Worm (Caenorhabditis elegans) whole organism, mixed stage, embryonic: ENCODE data around the gene gldi-4.

Source experiments
- ces-1 ChIP-seq: fragments of 150-350 bp; optimal IDR thresholded peaks from 2 replicates; lab custom pipeline; 2014; ENCODE audit warnings: missing biosample characterization, missing genetic modification reagents, missing genetic modification characterization
- cnd-1 ChIP-seq: fragments of 200-800 bp; sonication (Bioruptor generic); optimal IDR thresholded peaks from 2 replicates; lab custom pipeline; 2018; ENCODE audit warnings: mild to moderate bottlenecking, missing genetic modification characterization, missing compliant biosample characterization
- elt-3 ChIP-seq: fragments of 150-350 bp; optimal IDR thresholded peaks from 2 replicates; lab custom pipeline; 2014; ENCODE audit warnings: missing biosample characterization, missing genetic modification characterization
- lin-13 ChIP-seq: fragments of 150-350 bp; optimal IDR thresholded peaks from 2 replicates; lab custom pipeline; 2014; ENCODE audit warnings: missing biosample characterization, missing genetic modification characterization
- lsy-2 ChIP-seq: fragments of 150-350 bp; optimal IDR thresholded peaks from 2 replicates; lab custom pipeline; 2014; ENCODE audit warnings: missing biosample characterization, missing genetic modification characterization
- nhr-28 ChIP-seq: fragments of 150-350 bp; optimal IDR thresholded peaks from 2 replicates; lab custom pipeline; 2014; ENCODE audit warnings: missing biosample characterization, missing genetic modification characterization
- pha-4 ChIP-seq: fragments of 150-350 bp; optimal IDR thresholded peaks from 2 replicates; lab custom pipeline; 2018; ENCODE audit warnings: missing biosample characterization, missing genetic modification reagents, missing genetic modification characterization
- snpc-4 ChIP-seq: fragments of 150-350 bp; optimal IDR thresholded peaks from 2 replicates; lab custom pipeline; 2014; ENCODE audit warnings: missing biosample characterization, missing genetic modification characterization
- unc-62 ChIP-seq: fragments of 150-350 bp; optimal IDR thresholded peaks from 2 replicates; lab custom pipeline; 2014; ENCODE audit warnings: missing biosample characterization, missing genetic modification reagents, missing genetic modification characterization

DNA sequence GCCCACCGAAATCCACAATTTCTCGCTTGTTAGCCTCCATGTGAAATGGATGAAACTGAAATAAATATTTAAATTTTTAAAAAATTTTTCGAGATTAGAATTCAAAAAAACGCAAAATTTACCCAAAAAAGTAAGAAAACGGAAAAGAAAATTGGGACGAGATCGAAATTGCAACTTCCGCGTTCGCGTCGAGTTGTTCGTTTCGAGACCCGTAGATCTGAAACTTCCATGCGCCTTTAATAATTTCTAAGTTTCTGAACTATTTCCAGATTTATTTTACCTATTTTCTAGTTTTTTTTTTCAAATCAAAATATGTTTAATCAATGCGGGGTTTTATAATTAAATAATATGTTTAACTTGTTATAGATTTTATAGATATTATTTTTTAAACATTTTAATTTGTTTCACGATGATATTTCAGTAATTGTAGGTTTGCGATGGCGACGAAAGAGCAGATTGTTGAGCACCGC, 40.3 kb upstream of the gldi-4 start, which contains the start of the genes pgl-1 and him-3:
- no peak for TF ChIP-seq ces-1 (GFP tag; lab: Kevin White, UChicago)
- TF ChIP-seq pha-4 = no peak
- no peak for TF ChIP-seq lin-13 (tag; lab: Kevin White, UChicago)
- no peak for TF ChIP-seq nhr-28 (tag; lab: Kevin White, UChicago)
- no peak for TF ChIP-seq snpc-4 (tag; lab: Kevin White, UChicago)
- no peak for TF ChIP-seq cnd-1 (tag; lab: Kevin White, UChicago)
- no peak for TF ChIP-seq unc-62 (GFP tag; lab: Kevin White, UChicago)
- TF ChIP-seq lsy-2 (tag; lab: Kevin White, UChicago) = no peak
- no peak for TF ChIP-seq elt-3
